Fruit fly (Drosophila melanogaster) whole organism, embryonic: ENCODE data around the gene Torsin.
A peak's percentile ranks its signal among the peaks of the same experiment; 100 is the strongest.

Experiments used
- Ada2b ChIP-seq: fragments of 200-800 bp; sonication (Bioruptor generic); IDR thresholded peaks from 2 replicates; pipeline ENCODE4 v1.3.6; 2022; ENCODE audit warnings: missing biosample characterization, missing genetic modification characterization
- CG10321 ChIP-seq: fragments of 200-800 bp; sonication (Bioruptor generic); IDR thresholded peaks from 2 replicates; pipeline ENCODE4 v1.3.6; 2022; ENCODE audit warnings: missing biosample characterization, missing genetic modification characterization
- CG10979 ChIP-seq: fragments of 200-800 bp; sonication (Bioruptor generic); optimal IDR thresholded peaks from 2 replicates; lab custom pipeline; 2018; ENCODE audit warnings: missing biosample characterization, mild to moderate bottlenecking, missing genetic modification characterization, moderate library complexity
- CG11247 ChIP-seq: fragments of 200-800 bp; sonication (Bioruptor generic); IDR thresholded peaks from 2 replicates; pipeline ENCODE4 v1.3.6; 2022; ENCODE audit warnings: missing biosample characterization, missing genetic modification characterization
- CG11456 ChIP-seq: fragments of 200-800 bp; sonication (Bioruptor generic); IDR thresholded peaks from 3 replicates; pipeline ENCODE4 v1.3.6; 2022; ENCODE audit warnings: missing biosample characterization, missing genetic modification characterization
- CG12942 ChIP-seq: fragments of 200-800 bp; sonication (Bioruptor generic); optimal IDR thresholded peaks from 3 replicates; lab custom pipeline; 2016; ENCODE audit warnings: missing biosample characterization, missing genetic modification characterization
- CG1647 ChIP-seq: fragments of 200-800 bp; sonication (Bioruptor generic); optimal IDR thresholded peaks from 3 replicates; lab custom pipeline; 2016; ENCODE audit warnings: missing biosample characterization, missing genetic modification characterization
- CG17186 ChIP-seq: fragments of 200-800 bp; sonication (Bioruptor generic); optimal IDR thresholded peaks from 3 replicates; lab custom pipeline; 2017; ENCODE audit warnings: missing biosample characterization, missing genetic modification reagents, missing genetic modification characterization
- CG17612 ChIP-seq: fragments of 200-800 bp; sonication (Bioruptor generic); IDR thresholded peaks from 2 replicates; pipeline ENCODE4 v1.3.6; 2022; ENCODE audit warnings: missing biosample characterization, missing genetic modification characterization
- CG17912 ChIP-seq: fragments of 200-800 bp; sonication (Bioruptor generic); optimal IDR thresholded peaks from 2 replicates; lab custom pipeline; 2018; ENCODE audit warnings: missing biosample characterization, mild to moderate bottlenecking, missing genetic modification characterization
- CG18262 ChIP-seq: fragments of 200-800 bp; optimal IDR thresholded peaks from 3 replicates; lab custom pipeline; 2019; ENCODE audit warnings: missing biosample characterization, mild to moderate bottlenecking, missing genetic modification characterization, moderate library complexity
- CG2129 ChIP-seq: fragments of 200-800 bp; sonication (Bioruptor generic); IDR thresholded peaks from 2 replicates; pipeline ENCODE4 v1.3.6; 2022; ENCODE audit warnings: missing biosample characterization, missing genetic modification characterization; ENCODE audit not compliant: partially characterized antibody
- CG3065 ChIP-seq: fragments of 200-800 bp; sonication (Bioruptor generic); optimal IDR thresholded peaks from 2 replicates; lab custom pipeline; 2016; ENCODE audit warnings: missing biosample characterization, missing genetic modification characterization
- CG31224 ChIP-seq: fragments of 200-800 bp; sonication (Bioruptor generic); IDR thresholded peaks from 2 replicates; pipeline ENCODE4 v1.3.6; 2022; ENCODE audit warnings: missing biosample characterization, missing genetic modification characterization
- CG8478 ChIP-seq: fragments of >200 bp; optimal IDR thresholded peaks from 2 replicates; lab custom pipeline; 2018
- Med ChIP-seq: fragments of 200-800 bp; sonication (Bioruptor generic); peaks from one replicate; lab custom pipeline; 2016; ENCODE audit warnings: missing biosample characterization, missing genetic modification characterization, mild to moderate bottlenecking, inconsistent platforms, moderate library complexity
- Mrtf ChIP-seq: fragments of 200-800 bp; sonication (Bioruptor generic); IDR thresholded peaks from 3 replicates; pipeline ENCODE4 v1.3.6; 2022; ENCODE audit warnings: missing biosample characterization, missing genetic modification characterization
- Nf-YB ChIP-seq: fragments of 200-800 bp; sonication (Bioruptor generic); optimal IDR thresholded peaks from 3 replicates; lab custom pipeline; 2019; ENCODE audit warnings: missing biosample characterization, mild to moderate bottlenecking, missing genetic modification characterization, moderate library complexity
- Nf-YC ChIP-seq: fragments of 200-800 bp; optimal IDR thresholded peaks from 3 replicates; lab custom pipeline; 2019; ENCODE audit warnings: missing biosample characterization, mild to moderate bottlenecking, missing genetic modification characterization, moderate library complexity
- ab ChIP-seq: fragments of 200-800 bp; sonication (Bioruptor generic); optimal IDR thresholded peaks from 2 replicates; lab custom pipeline; 2016; ENCODE audit warnings: missing biosample characterization, missing genetic modification characterization
- dati ChIP-seq: fragments of 200-800 bp; sonication (Bioruptor generic); IDR thresholded peaks from 2 replicates; pipeline ENCODE4 v1.3.6; 2022; ENCODE audit warnings: missing biosample characterization, missing genetic modification characterization
- disco-r ChIP-seq: fragments of 200-800 bp; sonication (Bioruptor generic); optimal IDR thresholded peaks from 2 replicates; lab custom pipeline; 2016; ENCODE audit warnings: missing biosample characterization, missing genetic modification characterization
- dmrt99B ChIP-seq: fragments of 200-800 bp; sonication (Bioruptor generic); optimal IDR thresholded peaks from 2 replicates; lab custom pipeline; 2018; ENCODE audit warnings: missing biosample characterization, mild to moderate bottlenecking, missing genetic modification characterization, moderate library complexity
- fd3F ChIP-seq: fragments of 200-800 bp; sonication (Bioruptor generic); optimal IDR thresholded peaks from 2 replicates; lab custom pipeline; 2018; ENCODE audit warnings: missing biosample characterization, mild to moderate bottlenecking, missing genetic modification characterization, moderate library complexity
- fd64A ChIP-seq: fragments of 200-800 bp; sonication (Bioruptor generic); optimal IDR thresholded peaks from 3 replicates; lab custom pipeline; 2018; ENCODE audit warnings: missing biosample characterization, mild to moderate bottlenecking, missing genetic modification characterization
- gsb-n ChIP-seq: fragments of 200-800 bp; sonication (Bioruptor generic); optimal IDR thresholded peaks from 3 replicates; lab custom pipeline; 2018; ENCODE audit warnings: missing biosample characterization, mild to moderate bottlenecking, missing genetic modification characterization
- jing ChIP-seq: fragments of 200-800 bp; sonication (Bioruptor generic); optimal IDR thresholded peaks from 2 replicates; lab custom pipeline; 2018; ENCODE audit warnings: missing biosample characterization, mild to moderate bottlenecking, missing genetic modification characterization
- odd ChIP-seq: fragments of 200-800 bp; sonication (Bioruptor generic); optimal IDR thresholded peaks from 2 replicates; lab custom pipeline; 2017; ENCODE audit warnings: missing biosample characterization, mild to moderate bottlenecking, missing genetic modification characterization
- pita ChIP-seq: fragments of 200-800 bp; sonication (Bioruptor generic); optimal IDR thresholded peaks from 2 replicates; lab custom pipeline; 2017; ENCODE audit warnings: missing biosample characterization, mild to moderate bottlenecking, missing genetic modification characterization
- run ChIP-seq: fragments of 200-800 bp; sonication (Bioruptor generic); optimal IDR thresholded peaks from 3 replicates; lab custom pipeline; 2018; ENCODE audit warnings: missing biosample characterization, mild to moderate bottlenecking, missing genetic modification characterization
- sens ChIP-seq: fragments of 200-800 bp; sonication (Bioruptor generic); peaks from one replicate; lab custom pipeline; 2016; ENCODE audit warnings: missing biosample characterization, missing genetic modification characterization
- seq ChIP-seq: fragments of 200-800 bp; sonication (Bioruptor generic); IDR thresholded peaks from 2 replicates; pipeline ENCODE4 v1.3.6; 2022; ENCODE audit warnings: missing biosample characterization, missing genetic modification characterization
- stwl ChIP-seq: fragments of 200-800 bp; sonication (Bioruptor generic); optimal IDR thresholded peaks from 3 replicates; lab custom pipeline; 2018; ENCODE audit warnings: missing biosample characterization, mild to moderate bottlenecking, missing genetic modification characterization, moderate library complexity
- vvl ChIP-seq: fragments of 200-800 bp; sonication (Bioruptor generic); IDR thresholded peaks from 2 replicates; pipeline ENCODE4 v1.3.6; 2022; ENCODE audit warnings: missing biosample characterization, missing genetic modification characterization

The Torsin gene

dm6 chrX:4599897-4600469 lies 49.8 kb downstream of the Torsin start:
- TF ChIP-seq fd3F (GFP tag; lab: Kevin White, UChicago), result no peak
- no peak for TF ChIP-seq dati (GFP tag; lab: Robert Waterston, UW)
- no peak for TF ChIP-seq CG12942 (GFP tag; lab: Kevin White, UChicago)
- TF ChIP-seq CG1647 (GFP tag; lab: Kevin White, UChicago), result no peak
- no peak for TF ChIP-seq CG17612 (GFP tag; lab: Robert Waterston, UW)
- TF ChIP-seq fd64A (GFP tag; lab: Kevin White, UChicago), result no peak
- no peak for TF ChIP-seq ab
- TF ChIP-seq CG11247 (GFP tag; lab: Robert Waterston, UW), result no peak
- TF ChIP-seq Nf-YB (GFP tag; lab: Kevin White, UChicago), result peak; percentile 95
- TF ChIP-seq CG17186 (GFP tag; lab: Kevin White, UChicago), result no peak
- TF ChIP-seq CG17912 (GFP tag; lab: Kevin White, UChicago), result no peak
- TF ChIP-seq Med (GFP tag; lab: Kevin White, UChicago), result no peak
- TF ChIP-seq stwl (tag; lab: Kevin White, UChicago), result no peak
- TF ChIP-seq CG11456 (GFP tag; lab: Robert Waterston, UW), result no peak
- TF ChIP-seq gsb-n (tag; lab: Kevin White, UChicago), result peak; percentile 8
- TF ChIP-seq Nf-YC (tag; lab: Kevin White, UChicago), result peak; percentile 94
- no peak for TF ChIP-seq disco-r
- no peak for TF ChIP-seq dmrt99B (tag; lab: Kevin White, UChicago)
- no peak for TF ChIP-seq CG10979 (tag; lab: Kevin White, UChicago)
- TF ChIP-seq Ada2b (GFP tag; lab: Robert Waterston, UW), result no peak
- TF ChIP-seq CG8478 (lab: Kevin White, UChicago), result no peak
- TF ChIP-seq sens (GFP tag; lab: Kevin White, UChicago), result no peak
- no peak for TF ChIP-seq vvl (GFP tag; lab: Robert Waterston, UW)
- no peak for TF ChIP-seq CG3065 (GFP tag; lab: Kevin White, UChicago)
- TF ChIP-seq jing, result no peak
- no peak for TF ChIP-seq odd
- no peak for TF ChIP-seq CG10321 (GFP tag; lab: Robert Waterston, UW)
- TF ChIP-seq seq (GFP tag; lab: Robert Waterston, UW), result peak; percentile 56; the same call in 1 of the 2 replicates
- TF ChIP-seq pita (GFP tag; lab: Kevin White, UChicago), result no peak
- no peak for TF ChIP-seq CG31224
- TF ChIP-seq run, result no peak
- TF ChIP-seq Mrtf (GFP tag; lab: Robert Waterston, UW), result no peak
- no peak for TF ChIP-seq CG2129 (GFP tag; lab: Robert Waterston, UW)
- no peak for TF ChIP-seq CG18262
